Fruit fly (Drosophila melanogaster): Measurements from ENCODE around the gene Ir62a.

Gene Ir62a

dm6 chr3L:1517274-1518047 lies 13.6 kb downstream of the Ir62a start (continued):
- TF ChIP-seq Elba2 (GFP tag; optimal IDR thresholded peaks at IDR 0.05): no peak
- TF ChIP-seq mirr (GFP tag; optimal IDR thresholded peaks at IDR 0.05): peak; percentile 16
- TF ChIP-seq zen (tag; optimal IDR thresholded peaks at IDR 0.05): no peak
- 0 out of 2 replicates have a peak, but pooled peaks have one; percentile 5 for TF ChIP-seq CG10321 (GFP tag; IDR thresholded peaks at IDR 0.05)
- peak; percentile 22 for TF ChIP-seq CG10543 (GFP tag; optimal IDR thresholded peaks at IDR 0.05)
- no peak for TF ChIP-seq usp (GFP tag; optimal IDR thresholded peaks at IDR 0.05)
- TF ChIP-seq run (tag; optimal IDR thresholded peaks at IDR 0.05): no peak
- peak; percentile 71 for TF ChIP-seq Drgx (GFP tag; IDR thresholded peaks at IDR 0.05)
- TF ChIP-seq br (optimal IDR thresholded peaks at IDR 0.05): no peak
- peak; percentile 84 for TF ChIP-seq CG16813 (GFP tag; IDR thresholded peaks at IDR 0.05; ENCODE audit: partially characterized antibody)
- no peak for TF ChIP-seq gt (GFP tag; IDR thresholded peaks at IDR 0.05)
- no peak for TF ChIP-seq CG3281 (GFP tag; optimal IDR thresholded peaks at IDR 0.05)
- peak; percentile 8 for TF ChIP-seq CG16815 (GFP tag; optimal IDR thresholded peaks at IDR 0.05)
- peak; percentile 56 for TF ChIP-seq Atf-2 (GFP tag; optimal IDR thresholded peaks at IDR 0.05)
- peak; percentile 55; the same call in 1 of the 3 replicates for TF ChIP-seq dysf (GFP tag; IDR thresholded peaks at IDR 0.05)
- peak; percentile 68 for TF ChIP-seq CG16863 (GFP tag; optimal IDR thresholded peaks at IDR 0.05)
- TF ChIP-seq CG10959 (GFP tag; IDR thresholded peaks at IDR 0.05): no peak
- peak; percentile 65; the same call in 1 of the 2 replicates for TF ChIP-seq sna (GFP tag; IDR thresholded peaks at IDR 0.05; ENCODE audit: partially characterized antibody)
- peak; percentile 55 for TF ChIP-seq tgo (GFP tag; IDR thresholded peaks at IDR 0.05)
- no peak for TF ChIP-seq lov (optimal IDR thresholded peaks at IDR 0.05)
- TF ChIP-seq lov (GFP tag; IDR thresholded peaks at IDR 0.05): no peak
- no peak for TF ChIP-seq CG17568 (GFP tag; optimal IDR thresholded peaks at IDR 0.05)
- no peak; the same call in 1 of the 2 replicates for TF ChIP-seq sens-2 (GFP tag; IDR thresholded peaks at IDR 0.05)
- TF ChIP-seq CG6854 (GFP tag; optimal IDR thresholded peaks at IDR 0.05): peak; percentile 31
- peak; percentile 51 for TF ChIP-seq Six4 (GFP tag; optimal IDR thresholded peaks at IDR 0.05)
- no peak for TF ChIP-seq fd64A (GFP tag; optimal IDR thresholded peaks at IDR 0.05)
- TF ChIP-seq Dfd (GFP tag; optimal IDR thresholded peaks at IDR 0.05): no peak
- no peak for TF ChIP-seq CG7357 (GFP tag; IDR thresholded peaks at IDR 0.05)
- no peak for TF ChIP-seq cas (GFP tag; IDR thresholded peaks at IDR 0.05)
- TF ChIP-seq CG15269 (tag; optimal IDR thresholded peaks at IDR 0.05): no peak
- peak; percentile 45; the same call in 1 of the 3 replicates for TF ChIP-seq H15 (GFP tag; IDR thresholded peaks at IDR 0.05)
- peak in 1 of 2 experiments; percentile 27 for TF ChIP-seq insv (GFP tag; optimal IDR thresholded peaks at IDR 0.05)
- TF ChIP-seq sr (GFP tag; IDR thresholded peaks at IDR 0.05): peak; percentile 96
- TF ChIP-seq CG2889 (GFP tag; IDR thresholded peaks at IDR 0.05): peak; percentile 43; the same call in 1 of the 3 replicates
- peak; percentile 21 for TF ChIP-seq CG30431 (GFP tag; optimal IDR thresholded peaks at IDR 0.05)
- no peak for TF ChIP-seq CG34376 (GFP tag; optimal IDR thresholded peaks at IDR 0.05)
- peak; percentile 64 for TF ChIP-seq H2.0 (GFP tag; IDR thresholded peaks at IDR 0.05)
- no peak for TF ChIP-seq CG10431 (GFP tag; optimal IDR thresholded peaks at IDR 0.05)
- no peak for TF ChIP-seq Nf-YC (tag; optimal IDR thresholded peaks at IDR 0.05)
- peak; percentile 54; the same call in 1 of the 2 replicates for TF ChIP-seq CG14441 (GFP tag; IDR thresholded peaks at IDR 0.05)
- peak; percentile 51 for TF ChIP-seq CG3163 (GFP tag; optimal IDR thresholded peaks at IDR 0.05)
- no peak for TF ChIP-seq Stat92E (GFP tag; optimal IDR thresholded peaks at IDR 0.05)
- peak; percentile 61 for TF ChIP-seq lab (GFP tag; optimal IDR thresholded peaks at IDR 0.05)
- no peak for TF ChIP-seq al (GFP tag; IDR thresholded peaks at IDR 0.05)
- peak; percentile 79 for TF ChIP-seq CG1603 (tag; optimal IDR thresholded peaks at IDR 0.05)
- TF ChIP-seq Meics (GFP tag; optimal IDR thresholded peaks at IDR 0.05): no peak
- 0 out of 2 replicates have a peak, but pooled peaks have one; percentile 21 for TF ChIP-seq CG11247 (GFP tag; IDR thresholded peaks at IDR 0.05)
- peak; percentile 66 for TF ChIP-seq CG8944 (GFP tag; optimal IDR thresholded peaks at IDR 0.05)
- TF ChIP-seq nau (GFP tag; optimal IDR thresholded peaks at IDR 0.05): no peak
- TF ChIP-seq corto (GFP tag; optimal IDR thresholded peaks at IDR 0.05): peak; percentile 42
